Worm (Caenorhabditis elegans): ENCODE data around the gene F46F2.3.

ce11 chrX:15262423-15262822, 2.3 kb upstream of the F46F2.3 start, which contains the start of gene F46F2.5:
- TF ChIP-seq mab-5 (tag; optimal IDR thresholded peaks at IDR 0.05) (no peak), lsy-2 (tag; optimal IDR thresholded peaks at IDR 0.05) (no peak), snpc-4 (tag; optimal IDR thresholded peaks at IDR 0.05) (no peak), unc-62 (GFP tag; optimal IDR thresholded peaks at IDR 0.05) (no peak), nhr-76 (tag; optimal IDR thresholded peaks at IDR 0.05) (no peak)
